Worm (Caenorhabditis elegans) whole organism, L2 larva: Measurements from ENCODE around the gene cysl-3.

Experiments
- alr-1 ChIP-seq: fragments of 150-350 bp; optimal IDR thresholded peaks from 2 replicates; lab custom pipeline; 2014; ENCODE audit warnings: missing biosample characterization, missing genetic modification characterization
- ama-1 ChIP-seq: fragments of 150-350 bp; optimal IDR thresholded peaks from 2 replicates; lab custom pipeline; 2018; ENCODE audit warnings: inconsistent platforms
- blmp-1 ChIP-seq: sonication (generic microtip); optimal IDR thresholded peaks from 2 replicates; lab custom pipeline; 2017; ENCODE audit warnings: missing genetic modification characterization, mild to moderate bottlenecking, missing compliant biosample characterization, antibody characterized with exemption, moderate library complexity; ENCODE audit not compliant: insufficient read depth
- elt-1 ChIP-seq: fragments of 150-350 bp; optimal IDR thresholded peaks from 2 replicates; lab custom pipeline; 2014; ENCODE audit warnings: missing biosample characterization, missing genetic modification characterization
- mdl-1 ChIP-seq, 2 experiments: fragments of 150-350 bp in 1 of 2; sonication (generic microtip) in 1 of 2; optimal IDR thresholded peaks; 2 replicates each; lab custom pipeline; 2017; ENCODE audit warnings: missing biosample characterization in 2 of 2, missing genetic modification characterization in 2 of 2
- nhr-237 ChIP-seq: fragments of 150-350 bp; optimal IDR thresholded peaks from 2 replicates; lab custom pipeline; 2014; ENCODE audit warnings: missing biosample characterization, missing genetic modification characterization
- nhr-25 ChIP-seq: fragments of 150-350 bp; sonication (generic microtip); optimal IDR thresholded peaks from 3 replicates; lab custom pipeline; 2014; ENCODE audit warnings: missing biosample characterization, missing genetic modification characterization
- nhr-77 ChIP-seq: fragments of 150-350 bp; optimal IDR thresholded peaks from 2 replicates; lab custom pipeline; 2014; ENCODE audit warnings: missing biosample characterization, missing genetic modification characterization
- snpc-4 ChIP-seq: fragments of 150-350 bp; optimal IDR thresholded peaks from 2 replicates; lab custom pipeline; 2014; ENCODE audit warnings: missing biosample characterization, missing genetic modification characterization
- unc-39 ChIP-seq: fragments of 150-350 bp; optimal IDR thresholded peaks from 2 replicates; lab custom pipeline; 2014; ENCODE audit warnings: missing biosample characterization, missing genetic modification characterization
- unc-62 ChIP-seq: fragments of 150-350 bp; optimal IDR thresholded peaks from 2 replicates; lab custom pipeline; 2014; ENCODE audit warnings: missing biosample characterization, missing genetic modification reagents, missing genetic modification characterization
- ztf-11 ChIP-seq: sonication (generic microtip); optimal IDR thresholded peaks from 2 replicates; lab custom pipeline; 2017; ENCODE audit warnings: missing biosample characterization, missing genetic modification characterization

DNA sequence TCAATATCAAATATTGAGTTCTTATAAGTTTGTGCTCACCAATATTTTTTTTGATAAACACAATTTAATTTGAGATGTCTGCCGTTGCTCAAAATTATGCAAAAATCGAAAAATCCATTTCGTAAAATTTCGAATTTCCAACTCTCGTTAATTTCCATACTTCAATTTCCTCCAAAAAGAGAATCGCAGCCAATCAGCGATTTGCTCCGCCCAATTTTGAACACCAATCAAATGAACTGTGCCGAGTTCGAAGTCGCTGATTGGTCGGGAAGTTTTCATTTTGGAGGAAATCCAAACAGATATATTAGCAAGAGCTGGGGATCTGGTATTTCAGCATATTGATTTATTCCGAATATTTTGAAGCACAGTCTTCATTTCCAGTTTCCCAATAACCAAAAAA, 31.9 kb upstream of the cysl-3 start:
- TF ChIP-seq nhr-25 (tag; lab: Kevin White, UChicago) = no peak
- TF ChIP-seq snpc-4 = no peak
- TF ChIP-seq ama-1 = no peak
- no peak for TF ChIP-seq unc-39 (tag; lab: Kevin White, UChicago)
- no peak for TF ChIP-seq blmp-1 (tag; lab: Kevin White, UChicago)
- no peak for TF ChIP-seq unc-62 (GFP tag; lab: Kevin White, UChicago)
- TF ChIP-seq mdl-1 (tag; optimal IDR thresholded peaks at IDR 0.05; lab: Kevin White, UChicago) = no peak
- TF ChIP-seq nhr-77 = no peak
- no peak for TF ChIP-seq elt-1 (tag; lab: Kevin White, UChicago)
- TF ChIP-seq nhr-237 (tag; lab: Kevin White, UChicago) = no peak
- no peak for TF ChIP-seq alr-1 (tag; lab: Kevin White, UChicago)
- TF ChIP-seq ztf-11 = no peak
